Worm (Caenorhabditis elegans): ENCODE results near the gene pinn-1.

DNA sequence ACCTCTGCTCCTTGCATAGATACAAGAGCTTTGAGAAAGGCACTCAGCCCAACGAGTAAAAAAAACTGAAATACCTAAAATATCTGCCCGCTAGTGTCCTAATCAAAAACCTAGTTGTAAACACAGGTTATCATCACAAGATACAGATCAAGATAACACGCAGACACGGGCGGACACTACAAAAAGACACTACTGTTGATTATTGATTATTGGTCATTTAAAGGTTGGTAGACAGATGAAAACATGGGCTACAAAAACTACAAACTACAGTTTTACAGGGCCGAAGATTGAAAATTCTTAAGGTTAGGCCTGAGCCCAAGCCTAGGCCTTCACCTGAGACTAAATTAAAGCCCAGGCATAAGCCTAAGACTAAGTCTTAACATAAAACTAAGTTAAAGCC, 30.0 kb downstream of the pinn-1 start:
- TF ChIP-seq hif-1 (tag; optimal IDR thresholded peaks at IDR 0.05) (no peak), Y48G9A.11 (GFP tag; IDR thresholded peaks at IDR 0.05) (no peak), ceh-32 (tag; optimal IDR thresholded peaks at IDR 0.05; ENCODE audit: poor library complexity) (no peak), mep-1 (tag; optimal IDR thresholded peaks at IDR 0.05) (no peak), sdz-12 (GFP tag; optimal IDR thresholded peaks at IDR 0.05) (no peak), nhr-41 (GFP tag; IDR thresholded peaks at IDR 0.05) (no peak), zag-1 (tag; optimal IDR thresholded peaks at IDR 0.05) (no peak), mxl-3 (GFP tag; optimal IDR thresholded peaks at IDR 0.05) (no peak), ceh-82 (tag; optimal IDR thresholded peaks at IDR 0.05) (no peak), Y75B8A.6 (GFP tag; IDR thresholded peaks at IDR 0.05) (no peak)

Measured in whole organism, L4 larva.